Worm (Caenorhabditis elegans) whole organism, L2 larva: ENCODE results near the gene mrps-7.

ENCODE experiments used
- aly-2 ChIP-seq: fragments of 150-350 bp; optimal IDR thresholded peaks from 2 replicates; lab custom pipeline; 2014; ENCODE audit warnings: missing biosample characterization, missing genetic modification characterization
- dmd-4 ChIP-seq: sonication (generic microtip); optimal IDR thresholded peaks from 2 replicates; lab custom pipeline; 2017; ENCODE audit warnings: missing biosample characterization, missing genetic modification characterization
- elt-3 ChIP-seq: sonication (generic microtip); optimal IDR thresholded peaks from 2 replicates; lab custom pipeline; 2017; ENCODE audit warnings: missing biosample characterization, missing genetic modification characterization
- fos-1 ChIP-seq: fragments of 150-350 bp; optimal IDR thresholded peaks from 2 replicates; lab custom pipeline; 2014; ENCODE audit warnings: missing biosample characterization, missing genetic modification characterization
- lin-13 ChIP-seq: fragments of 150-350 bp; optimal IDR thresholded peaks from 2 replicates; lab custom pipeline; 2014; ENCODE audit warnings: missing biosample characterization, missing genetic modification reagents, missing genetic modification characterization
- mdl-1 ChIP-seq, 2 experiments: fragments of 150-350 bp in 1 of 2; sonication (generic microtip) in 1 of 2; optimal IDR thresholded peaks; 2 replicates each; lab custom pipeline; 2017; ENCODE audit warnings: missing biosample characterization in 2 of 2, missing genetic modification characterization in 2 of 2
- nhr-10 ChIP-seq: sonication (generic microtip); optimal IDR thresholded peaks from 2 replicates; lab custom pipeline; 2017; ENCODE audit warnings: missing biosample characterization, missing genetic modification characterization
- skn-1 ChIP-seq: sonication (generic microtip); optimal IDR thresholded peaks from 2 replicates; lab custom pipeline; 2017; ENCODE audit warnings: missing biosample characterization, missing genetic modification characterization
- unc-39 ChIP-seq: fragments of 150-350 bp; optimal IDR thresholded peaks from 2 replicates; lab custom pipeline; 2014; ENCODE audit warnings: missing biosample characterization, missing genetic modification characterization
- unc-62 ChIP-seq: fragments of 150-350 bp; optimal IDR thresholded peaks from 2 replicates; lab custom pipeline; 2014; ENCODE audit warnings: missing biosample characterization, missing genetic modification reagents, missing genetic modification characterization
- ztf-4 ChIP-seq: fragments of 150-350 bp; optimal IDR thresholded peaks from 2 replicates; lab custom pipeline; 2014; ENCODE audit warnings: missing biosample characterization, missing genetic modification characterization

DNA sequence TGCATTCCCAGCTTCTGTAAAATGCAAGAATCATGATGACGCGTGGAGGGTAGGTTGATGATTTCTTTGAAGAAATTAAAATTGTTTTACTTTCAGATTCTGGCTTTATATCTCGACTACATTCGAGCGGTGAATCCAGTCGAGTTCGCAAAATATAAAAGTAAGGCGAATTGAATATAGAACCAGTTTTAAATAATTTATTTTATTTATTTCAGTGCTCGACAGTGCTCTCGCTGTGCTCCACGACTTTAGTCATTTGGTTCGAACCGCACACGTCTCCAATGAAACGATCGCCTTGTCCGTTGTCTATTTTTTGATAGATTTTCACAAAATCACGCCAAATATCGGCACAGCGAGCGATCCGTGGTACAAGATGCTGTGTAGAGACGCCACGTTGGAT lies 14.7 kb upstream of the mrps-7 start, which contains the start of gene Y57G11C.1130:
- TF ChIP-seq skn-1 (tag; lab: Kevin White, UChicago) (no peak), dmd-4 (tag; lab: Kevin White, UChicago) (no peak), unc-62 (GFP tag; lab: Kevin White, UChicago) (no peak), mdl-1 (tag; optimal IDR thresholded peaks at IDR 0.05; lab: Kevin White, UChicago) (no peak), fos-1 (no peak), aly-2 (no peak), lin-13 (GFP tag; lab: Kevin White, UChicago) (no peak), ztf-4 (tag; lab: Kevin White, UChicago) (no peak), elt-3 (tag; lab: Kevin White, UChicago) (no peak), nhr-10 (tag; lab: Kevin White, UChicago) (no peak), unc-39 (no peak)
